Worm (Caenorhabditis elegans) whole organism, L4 larva: ENCODE results near the gene C34C12.8.

Experiments
- F49E8.2 ChIP-seq: sonication (generic microtip); optimal IDR thresholded peaks from 2 replicates; lab custom pipeline; 2016; ENCODE audit warnings: missing compliant biosample characterization, mild to moderate bottlenecking, missing genetic modification characterization, borderline replicate concordance
- R02D3.7 ChIP-seq: fragments of 150-350 bp; sonication (generic microtip); optimal IDR thresholded peaks from 3 replicates; lab custom pipeline; 2014; ENCODE audit warnings: missing biosample characterization, missing genetic modification characterization
- T26A8.4 ChIP-seq: fragments of 200-800 bp; sonication (Bioruptor generic); IDR thresholded peaks from 2 replicates; pipeline ENCODE4 v1.3.6; 2022; ENCODE audit warnings: missing genetic modification characterization, missing compliant biosample characterization
- Y48G9A.11 ChIP-seq: fragments of 200-800 bp; sonication (Bioruptor generic); IDR thresholded peaks from 2 replicates; pipeline ENCODE4 v1.3.6; 2022; ENCODE audit warnings: missing genetic modification reagents, missing genetic modification characterization, missing compliant biosample characterization
- ZK337.2 ChIP-seq: fragments of 200-800 bp; sonication (Bioruptor generic); IDR thresholded peaks from 2 replicates; pipeline ENCODE4 v1.3.6; 2022; ENCODE audit warnings: missing genetic modification reagents, missing genetic modification characterization, missing compliant biosample characterization
- aly-2 ChIP-seq: sonication (generic microtip); optimal IDR thresholded peaks from 2 replicates; lab custom pipeline; 2018; ENCODE audit warnings: missing biosample characterization, missing genetic modification characterization
- ama-1 ChIP-seq: fragments of 150-350 bp; optimal IDR thresholded peaks from 2 replicates; lab custom pipeline; 2014; ENCODE audit warnings: inconsistent platforms, mixed read lengths
- arid-1 ChIP-seq: fragments of 200-800 bp; sonication (Bioruptor generic); conservative IDR thresholded peaks from 2 replicates; pipeline ENCODE4 v1.3.6; 2022; ENCODE audit warnings: missing genetic modification reagents, missing genetic modification characterization, missing compliant biosample characterization
- attf-4 ChIP-seq: sonication (generic microtip); optimal IDR thresholded peaks from 3 replicates; lab custom pipeline; 2017; ENCODE audit warnings: missing biosample characterization, missing genetic modification characterization
- ceh-20 ChIP-seq: fragments of 200-800 bp; sonication (Bioruptor generic); IDR thresholded peaks from 2 replicates; pipeline ENCODE4 v1.3.6; 2022; ENCODE audit warnings: missing genetic modification reagents, missing genetic modification characterization, missing compliant biosample characterization
- ceh-32 ChIP-seq: sonication (generic microtip); optimal IDR thresholded peaks from 2 replicates; lab custom pipeline; 2016; ENCODE audit warnings: mild to moderate bottlenecking, missing genetic modification characterization, missing compliant biosample characterization; ENCODE audit not compliant: poor library complexity
- ceh-44 ChIP-seq: fragments of 200-800 bp; sonication (Bioruptor generic); IDR thresholded peaks from 2 replicates; pipeline ENCODE4 v1.3.6; 2022; ENCODE audit warnings: missing genetic modification reagents, missing genetic modification characterization, missing compliant biosample characterization
- ceh-82 ChIP-seq: sonication (generic microtip); optimal IDR thresholded peaks from 2 replicates; lab custom pipeline; 2017; ENCODE audit warnings: missing biosample characterization, missing genetic modification characterization
- ces-1 ChIP-seq: fragments of 150-350 bp; sonication (generic microtip); optimal IDR thresholded peaks from 4 replicates; lab custom pipeline; 2014; ENCODE audit warnings: missing biosample characterization, missing genetic modification reagents, missing genetic modification characterization
- daf-12 ChIP-seq: fragments of 150-350 bp; optimal IDR thresholded peaks from 2 replicates; lab custom pipeline; 2014; ENCODE audit warnings: missing biosample characterization, missing genetic modification reagents, missing genetic modification characterization
- daf-16 ChIP-seq, 3 experiments: sonication (generic microtip); optimal IDR thresholded peaks; 2 replicates each; lab custom pipeline; 2016 to 2017; ENCODE audit warnings: missing genetic modification characterization in 3 of 3, missing genetic modification reagents in 3 of 3, mild to moderate bottlenecking in 2 of 3, missing compliant biosample characterization in 2 of 3, missing biosample characterization in 1 of 3, moderate library complexity in 1 of 3
- daf-8 ChIP-seq: fragments of 200-800 bp; sonication (Bioruptor generic); IDR thresholded peaks from 2 replicates; pipeline ENCODE4 v1.3.6; 2022; ENCODE audit warnings: missing genetic modification characterization, missing compliant biosample characterization
- dmd-6 ChIP-seq: fragments of 200-800 bp; sonication (Bioruptor generic); IDR thresholded peaks from 2 replicates; pipeline ENCODE4 v1.3.6; 2022; ENCODE audit warnings: missing genetic modification reagents, missing genetic modification characterization, missing compliant biosample characterization
- dve-1 ChIP-seq: sonication (generic microtip); optimal IDR thresholded peaks from 2 replicates; lab custom pipeline; 2017; ENCODE audit warnings: antibody characterized with exemption, mild to moderate bottlenecking, missing genetic modification characterization, missing compliant biosample characterization; ENCODE audit not compliant: insufficient read depth
- egl-27 ChIP-seq: sonication (generic microtip); optimal IDR thresholded peaks from 3 replicates; lab custom pipeline; 2017; ENCODE audit warnings: missing biosample characterization, missing genetic modification reagents, missing genetic modification characterization
- egl-43 ChIP-seq: fragments of 200-800 bp; sonication (Bioruptor generic); IDR thresholded peaks from 2 replicates; pipeline ENCODE4 v1.3.6; 2022; ENCODE audit warnings: missing genetic modification reagents, missing genetic modification characterization, missing compliant biosample characterization
- fos-1 ChIP-seq: fragments of 150-350 bp; optimal IDR thresholded peaks from 2 replicates; lab custom pipeline; 2014; ENCODE audit warnings: missing biosample characterization, missing genetic modification characterization
- hif-1 ChIP-seq, 2 experiments: sonication (generic microtip); optimal IDR thresholded peaks; 2 replicates each; lab custom pipeline; 2016 to 2017; ENCODE audit warnings: missing compliant biosample characterization in 2 of 2, missing genetic modification characterization in 2 of 2, missing genetic modification reagents in 2 of 2, missing genotype in 2 of 2, mild to moderate bottlenecking in 1 of 2
- hlh-11 ChIP-seq: fragments of 200-800 bp; sonication (Bioruptor generic); optimal IDR thresholded peaks from 2 replicates; lab custom pipeline; 2018; ENCODE audit warnings: mild to moderate bottlenecking, missing genetic modification characterization, missing compliant biosample characterization
- hlh-30 ChIP-seq: sonication (generic microtip); optimal IDR thresholded peaks from 2 replicates; lab custom pipeline; 2017; ENCODE audit warnings: antibody characterized with exemption, mild to moderate bottlenecking, missing genetic modification characterization, missing compliant biosample characterization; ENCODE audit not compliant: insufficient read depth
- lim-7 ChIP-seq: fragments of 200-800 bp; sonication (Bioruptor generic); IDR thresholded peaks from 2 replicates; pipeline ENCODE4 v1.3.6; 2022; ENCODE audit warnings: missing genetic modification characterization, missing compliant biosample characterization
- lin-13 ChIP-seq: fragments of 150-350 bp; optimal IDR thresholded peaks from 2 replicates; lab custom pipeline; 2014; ENCODE audit warnings: missing biosample characterization, missing genetic modification reagents, missing genetic modification characterization
- lin-29 ChIP-seq: fragments of 200-800 bp; sonication (Bioruptor generic); IDR thresholded peaks from 2 replicates; pipeline ENCODE4 v1.3.6; 2022; ENCODE audit warnings: missing genetic modification reagents, missing genetic modification characterization, missing compliant biosample characterization
- lin-38 ChIP-seq: fragments of 200-800 bp; sonication (Bioruptor generic); IDR thresholded peaks from 2 replicates; pipeline ENCODE4 v1.3.6; 2022; ENCODE audit warnings: missing genetic modification reagents, missing genetic modification characterization, missing compliant biosample characterization
- mdl-1 ChIP-seq, 2 experiments: fragments of 150-350 bp in 1 of 2; sonication (generic microtip) in 1 of 2; optimal IDR thresholded peaks; 2 replicates each; lab custom pipeline; 2014 to 2017; ENCODE audit warnings: missing biosample characterization in 2 of 2, missing genetic modification characterization in 2 of 2
- nhr-102 ChIP-seq: sonication (generic microtip); optimal IDR thresholded peaks from 2 replicates; lab custom pipeline; 2016; ENCODE audit warnings: mild to moderate bottlenecking, missing genetic modification characterization, moderate library complexity, missing compliant biosample characterization
- nhr-11 ChIP-seq: fragments of 150-350 bp; optimal IDR thresholded peaks from 2 replicates; lab custom pipeline; 2014; ENCODE audit warnings: missing biosample characterization, missing genetic modification characterization
- nhr-28 ChIP-seq: fragments of 150-350 bp; optimal IDR thresholded peaks from 2 replicates; lab custom pipeline; 2014; ENCODE audit warnings: missing biosample characterization, missing genetic modification characterization
- nhr-41 ChIP-seq: fragments of 200-800 bp; sonication (Bioruptor generic); IDR thresholded peaks from 2 replicates; pipeline ENCODE4 v1.3.6; 2022; ENCODE audit warnings: missing genetic modification reagents, missing genetic modification characterization, missing compliant biosample characterization
- nhr-48 ChIP-seq: sonication (generic microtip); optimal IDR thresholded peaks from 2 replicates; lab custom pipeline; 2016; ENCODE audit warnings: mild to moderate bottlenecking, missing genetic modification characterization, missing compliant biosample characterization
- pha-4 ChIP-seq, 2 experiments: fragments of 150-350 bp in 1 of 2; fragments of 200-800 bp in 1 of 2; sonication (Bioruptor generic) in 1 of 2; IDR thresholded peaks in 1 of 2; optimal IDR thresholded peaks in 1 of 2; 2 replicates each; pipeline versions ENCODE4 v1.3.6 to Lab custom; 2014 to 2022; ENCODE audit warnings: missing genetic modification characterization in 2 of 2, missing genetic modification reagents in 2 of 2, missing biosample characterization in 1 of 2, missing compliant biosample characterization in 1 of 2
- php-3 ChIP-seq: fragments of 200-800 bp; sonication (Bioruptor generic); IDR thresholded peaks from 2 replicates; pipeline ENCODE4 v1.3.6; 2022; ENCODE audit warnings: missing genetic modification reagents, missing genetic modification characterization, missing compliant biosample characterization
- pqm-1 ChIP-seq: sonication (generic microtip); optimal IDR thresholded peaks from 2 replicates; lab custom pipeline; 2017; ENCODE audit warnings: missing biosample characterization, missing genetic modification characterization
- rbr-2 ChIP-seq: sonication (generic microtip); optimal IDR thresholded peaks from 2 replicates; lab custom pipeline; 2016; ENCODE audit warnings: missing genotype, missing genetic modification characterization, missing compliant biosample characterization
- snpc-4 ChIP-seq: fragments of 150-350 bp; optimal IDR thresholded peaks from 2 replicates; lab custom pipeline; 2014; ENCODE audit warnings: missing biosample characterization, missing genetic modification characterization
- tra-1 ChIP-seq: fragments of 200-800 bp; sonication (Bioruptor generic); IDR thresholded peaks from 2 replicates; pipeline ENCODE4 v1.3.6; 2022; ENCODE audit warnings: missing genetic modification reagents, missing genetic modification characterization, missing compliant biosample characterization
- unc-39 ChIP-seq: sonication (generic microtip); optimal IDR thresholded peaks from 2 replicates; lab custom pipeline; 2017; ENCODE audit warnings: missing biosample characterization, missing genetic modification characterization
- unc-62 ChIP-seq, 3 experiments: fragments of 150-350 bp in 1 of 3; sonication (generic microtip); optimal IDR thresholded peaks in 2 of 3; peaks in 1 of 3; 1 replicate in 1 of 3; 2 replicates in 2 of 3; lab custom pipeline; 2014 to 2017; ENCODE audit warnings: missing biosample characterization in 3 of 3, missing genetic modification characterization in 3 of 3, missing genetic modification reagents in 3 of 3, missing genotype in 1 of 3
- zag-1 ChIP-seq: fragments of 150-350 bp; optimal IDR thresholded peaks from 2 replicates; lab custom pipeline; 2014; ENCODE audit warnings: missing biosample characterization, missing genetic modification characterization
- zip-11 ChIP-seq: fragments of 200-800 bp; sonication (Bioruptor generic); IDR thresholded peaks from 2 replicates; pipeline ENCODE4 v1.3.6; 2022; ENCODE audit warnings: missing genetic modification characterization, missing compliant biosample characterization
- zip-2 ChIP-seq: fragments of 150-350 bp; optimal IDR thresholded peaks from 2 replicates; lab custom pipeline; 2014; ENCODE audit warnings: missing biosample characterization, missing genetic modification characterization
- ztf-7 ChIP-seq: fragments of 150-350 bp; optimal IDR thresholded peaks from 2 replicates; lab custom pipeline; 2014; ENCODE audit warnings: missing biosample characterization, missing genetic modification characterization

The C34C12.8 gene

ce11 chrIII:3471403-3472053 lies 11.3 kb downstream of the C34C12.8 start, which contains the start of gene rsu-1 (continued):
- no peak for TF ChIP-seq egl-27
- peak in 1 of 2 experiments; percentile 3 for TF ChIP-seq hif-1 (tag; optimal IDR thresholded peaks at IDR 0.05; lab: Kevin White, UChicago)
- no peak for TF ChIP-seq ces-1
- TF ChIP-seq attf-4 (tag; lab: Kevin White, UChicago), result no peak
- no peak for TF ChIP-seq unc-62 (GFP tag; optimal IDR thresholded peaks at IDR 0.05 in 1 of 2; lab: Kevin White, UChicago)
- TF ChIP-seq unc-62 (tag; optimal IDR thresholded peaks at IDR 0.05; lab: Kevin White, UChicago), result no peak
- peak; percentile 10 for TF ChIP-seq hlh-30 (tag; lab: Kevin White, UChicago)
- no peak for TF ChIP-seq lin-29
- no peak for TF ChIP-seq ceh-82 (tag; lab: Kevin White, UChicago)
- TF ChIP-seq F49E8.2 (tag; lab: Kevin White, UChicago), result no peak
- peak; percentile 8 for TF ChIP-seq lin-13
- TF ChIP-seq daf-8 (GFP tag; lab: Robert Waterston, UW), result no peak
- TF ChIP-seq zip-11 (GFP tag; lab: Robert Waterston, UW), result no peak
- peak; percentile 4 for TF ChIP-seq nhr-11 (tag; lab: Kevin White, UChicago)
- 0 out of 2 replicates have a peak, but pooled peaks have one; percentile 25 for TF ChIP-seq tra-1 (GFP tag; lab: Robert Waterston, UW)
- TF ChIP-seq nhr-41 (GFP tag; lab: Robert Waterston, UW), result no peak
- no peak for TF ChIP-seq R02D3.7 (tag; lab: Kevin White, UChicago)
- no peak for TF ChIP-seq ZK337.2 (GFP tag; lab: Robert Waterston, UW)
- no peak for TF ChIP-seq daf-12
- no peak for TF ChIP-seq ceh-44 (GFP tag; lab: Robert Waterston, UW)
- peak; percentile 66 for TF ChIP-seq rbr-2 (tag; lab: Kevin White, UChicago)
- no peak for TF ChIP-seq lim-7 (GFP tag; lab: Robert Waterston, UW)
- 0 out of 2 replicates have a peak, but pooled peaks have one; percentile 35 for TF ChIP-seq arid-1 (GFP tag; lab: Robert Waterston, UW)
- peak in 1 of 2 experiments; percentile 69 for TF ChIP-seq mdl-1 (tag; optimal IDR thresholded peaks at IDR 0.05; lab: Kevin White, UChicago)
- TF ChIP-seq T26A8.4, result peak; percentile 47
- TF ChIP-seq pqm-1 (tag; lab: Kevin White, UChicago), result no peak
- peak; percentile 86 for TF ChIP-seq nhr-28 (tag; lab: Kevin White, UChicago)
- TF ChIP-seq egl-43, result no peak
- TF ChIP-seq snpc-4 (tag; lab: Kevin White, UChicago), result no peak
- peak; percentile 8 for TF ChIP-seq ztf-7 (tag; lab: Kevin White, UChicago)
- no peak for TF ChIP-seq zip-2 (tag; lab: Kevin White, UChicago)
- no peak for TF ChIP-seq ceh-32 (tag; lab: Kevin White, UChicago)
- TF ChIP-seq pha-4 (GFP tag; IDR thresholded peaks at IDR 0.05; lab: Robert Waterston, UW), result no peak
- peak; percentile 41 for TF ChIP-seq pha-4 (tag; optimal IDR thresholded peaks at IDR 0.05; lab: Kevin White, UChicago)
- peak; percentile 41 for TF ChIP-seq lin-38 (GFP tag; lab: Robert Waterston, UW)

ce11 chrIII:3475014-3475413 lies 14.8 kb downstream of the C34C12.8 start:
- TF ChIP-seq unc-39 (tag; lab: Kevin White, UChicago), result no peak
- no peak for TF ChIP-seq snpc-4 (tag; lab: Kevin White, UChicago)
- TF ChIP-seq dve-1 (tag; lab: Kevin White, UChicago), result peak; percentile 64
- TF ChIP-seq zag-1 (tag; lab: Kevin White, UChicago), result no peak
- no peak for TF ChIP-seq Y48G9A.11 (GFP tag; lab: Robert Waterston, UW)
- TF ChIP-seq tra-1 (GFP tag; lab: Robert Waterston, UW), result 0 out of 2 replicates have a peak, but pooled peaks have one; percentile 7
- TF ChIP-seq lin-38 (GFP tag; lab: Robert Waterston, UW), result no peak
- no peak for TF ChIP-seq fos-1
- TF ChIP-seq daf-16 (GFP tag; optimal IDR thresholded peaks at IDR 0.05; lab: Kevin White, UChicago), result no peak
- peak; percentile 19 for TF ChIP-seq daf-16 (tag; optimal IDR thresholded peaks at IDR 0.05; lab: Kevin White, UChicago)
- no peak for TF ChIP-seq ces-1
- TF ChIP-seq pqm-1 (tag; lab: Kevin White, UChicago), result peak; percentile 58
- TF ChIP-seq nhr-48, result no peak
- TF ChIP-seq php-3 (GFP tag; lab: Robert Waterston, UW), result peak; percentile 60; the same call in 1 of the 2 replicates
- TF ChIP-seq dmd-6 (GFP tag; lab: Robert Waterston, UW), result peak; percentile 52; the same call in 1 of the 2 replicates
- TF ChIP-seq nhr-28 (tag; lab: Kevin White, UChicago), result peak; percentile 60
- no peak for TF ChIP-seq ama-1 (lab: Kevin White, UChicago)
- TF ChIP-seq zip-11 (GFP tag; lab: Robert Waterston, UW), result no peak
- peak; percentile 2 for TF ChIP-seq hlh-11 (tag; lab: Kevin White, UChicago)
- no peak for TF ChIP-seq aly-2
- no peak for TF ChIP-seq ceh-20 (GFP tag; lab: Robert Waterston, UW)
- TF ChIP-seq nhr-102, result no peak
